Fruit fly (Drosophila melanogaster) Kc167 (cell line): ENCODE measurements around the gene CG5612.

Experiments
- Myc ChIP-seq: fragments of >200 bp; optimal IDR thresholded peaks from 2 replicates; lab custom pipeline; 2017; ENCODE audit warnings: missing external identifiers
- h ChIP-seq: fragments of >200 bp; optimal IDR thresholded peaks from 3 replicates; lab custom pipeline; 2018; ENCODE audit warnings: missing external identifiers
- psq ChIP-seq: fragments of >200 bp; optimal IDR thresholded peaks from 2 replicates; lab custom pipeline; 2017; ENCODE audit warnings: missing external identifiers

- TF ChIP-seq Myc (lab: Kevin White, UChicago) (no peak), h (lab: Kevin White, UChicago) (no peak), psq (no peak)
Measured at dm6 chr3R:27660127-27660579, 34.3 kb upstream of the CG5612 start, which contains the start of gene Mlc1.
